Worm (Caenorhabditis elegans): ENCODE measurements around the gene gegf-1.

DNA sequence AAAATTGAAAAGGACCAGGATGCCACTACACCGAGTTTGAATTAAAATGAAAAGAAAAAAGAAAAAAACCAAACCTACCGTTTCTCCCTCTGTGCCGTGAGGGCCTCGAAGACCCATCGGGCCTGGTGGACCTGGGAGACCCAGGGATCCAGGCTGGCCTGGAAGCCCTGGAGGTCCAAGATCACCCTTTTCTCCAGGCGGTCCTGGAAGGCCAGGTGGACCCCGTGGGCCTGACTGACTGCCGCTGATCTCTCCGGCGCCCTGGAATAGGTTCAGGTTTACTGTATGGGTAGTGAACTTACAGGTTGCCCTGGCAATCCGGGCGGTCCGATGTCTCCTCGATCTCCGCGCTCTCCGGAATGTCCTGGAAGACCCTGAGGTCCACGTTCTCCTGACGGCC is 18.1 kb downstream of the gegf-1 start:
- no peak for TF ChIP-seq R02D3.7 (tag; optimal IDR thresholded peaks at IDR 0.05)
- TF ChIP-seq sma-3 (GFP tag; optimal IDR thresholded peaks at IDR 0.05) = no peak
- TF ChIP-seq nhr-11 (tag; optimal IDR thresholded peaks at IDR 0.05) = no peak
- no peak for TF ChIP-seq ceh-82 (tag; optimal IDR thresholded peaks at IDR 0.05)
- no peak for TF ChIP-seq unc-62 (GFP tag; optimal IDR thresholded peaks at IDR 0.05)
- no peak for TF ChIP-seq nhr-237 (tag; optimal IDR thresholded peaks at IDR 0.05)
- TF ChIP-seq blmp-1 (tag; optimal IDR thresholded peaks at IDR 0.05; ENCODE audit: insufficient read depth) = no peak
- no peak for TF ChIP-seq snpc-4 (tag; optimal IDR thresholded peaks at IDR 0.05)

All from whole organism, L2 larva.